Worm (Caenorhabditis elegans) whole organism, L3 larva: ENCODE data around the gene meg-2.

Experiments used
- R02D3.7 ChIP-seq: fragments of 150-350 bp; optimal IDR thresholded peaks from 2 replicates; lab custom pipeline; 2014; ENCODE audit warnings: missing biosample characterization, missing genetic modification characterization
- elt-1 ChIP-seq: fragments of 150-350 bp; optimal IDR thresholded peaks from 2 replicates; lab custom pipeline; 2014; ENCODE audit warnings: missing biosample characterization, missing genetic modification characterization
- mml-1 ChIP-seq: fragments of 150-350 bp; sonication (generic microtip); optimal IDR thresholded peaks from 3 replicates; lab custom pipeline; 2014; ENCODE audit warnings: missing biosample characterization, missing genetic modification characterization
- nhr-67 ChIP-seq: fragments of 150-350 bp; optimal IDR thresholded peaks from 2 replicates; lab custom pipeline; 2014; ENCODE audit warnings: missing biosample characterization, missing genetic modification characterization
- nhr-76 ChIP-seq: fragments of 150-350 bp; sonication (generic microtip); optimal IDR thresholded peaks from 5 replicates; lab custom pipeline; 2014; ENCODE audit warnings: missing biosample characterization, missing genetic modification characterization
- pqm-1 ChIP-seq: fragments of 150-350 bp; optimal IDR thresholded peaks from 2 replicates; lab custom pipeline; 2017; ENCODE audit warnings: missing biosample characterization, missing genetic modification characterization, inconsistent platforms
- snpc-4 ChIP-seq: fragments of 150-350 bp; optimal IDR thresholded peaks from 2 replicates; lab custom pipeline; 2014; ENCODE audit warnings: missing biosample characterization, missing genetic modification characterization
- unc-62 ChIP-seq: fragments of 150-350 bp; sonication (generic microtip); optimal IDR thresholded peaks from 4 replicates; lab custom pipeline; 2014; ENCODE audit warnings: missing biosample characterization, missing genetic modification reagents, missing genetic modification characterization
- ztf-11 ChIP-seq: fragments of 150-350 bp; optimal IDR thresholded peaks from 2 replicates; lab custom pipeline; 2014; ENCODE audit warnings: missing biosample characterization, missing genetic modification characterization

DNA sequence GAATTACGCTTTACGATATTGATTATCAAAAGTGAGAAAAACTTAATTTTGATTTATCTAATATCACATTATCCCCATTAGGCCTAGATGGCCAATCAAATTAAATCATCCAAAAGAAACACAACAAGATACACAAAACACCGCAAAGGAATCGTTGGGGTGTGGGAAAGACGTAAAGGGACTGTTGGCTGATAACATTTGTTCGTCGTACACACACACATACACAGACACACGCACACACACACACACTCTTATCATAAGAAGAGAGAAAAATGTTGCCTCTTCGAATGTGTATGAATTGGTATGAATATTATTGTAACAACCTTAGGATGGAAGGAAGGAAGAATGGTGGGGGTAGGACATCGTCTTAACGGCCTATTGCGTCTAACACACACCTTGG, 40.8 kb downstream of the meg-2 start:
- TF ChIP-seq ztf-11 (tag; lab: Kevin White, UChicago) (no peak), nhr-76 (tag; lab: Kevin White, UChicago) (no peak), pqm-1 (tag; lab: Kevin White, UChicago) (peak; percentile 73), R02D3.7 (tag; lab: Kevin White, UChicago) (no peak), elt-1 (tag; lab: Kevin White, UChicago) (no peak), snpc-4 (no peak), nhr-67 (no peak), unc-62 (GFP tag; lab: Kevin White, UChicago) (no peak), mml-1 (tag; lab: Kevin White, UChicago) (no peak)
